Worm (Caenorhabditis elegans): Measurements from ENCODE around the gene cpsf-1.

- no peak for TF ChIP-seq snpc-3.4 (tag; optimal IDR thresholded peaks at IDR 0.05)
- TF ChIP-seq ztf-26 (tag; optimal IDR thresholded peaks at IDR 0.05), result no peak
- TF ChIP-seq gei-17 (GFP tag; optimal IDR thresholded peaks at IDR 0.05), result no peak
- no peak for TF ChIP-seq pha-4 (tag; optimal IDR thresholded peaks at IDR 0.05)
Observed at ce11 chrIV:2077159-2077835, 44.5 kb upstream of the cpsf-1 start.

All from whole organism, young adult.